Worm (Caenorhabditis elegans) whole organism, mixed stage, embryonic: ENCODE data around the gene C44H4.6.

Experiments
- M03D4.4 ChIP-seq: sonication (generic microtip); optimal IDR thresholded peaks from 2 replicates; lab custom pipeline; 2017; ENCODE audit warnings: mild to moderate bottlenecking, missing genetic modification characterization, missing compliant biosample characterization
- bed-3 ChIP-seq: fragments of 200-800 bp; sonication (Bioruptor generic); optimal IDR thresholded peaks from 3 replicates; lab custom pipeline; 2018; ENCODE audit warnings: mild to moderate bottlenecking, missing genetic modification characterization, moderate library complexity, missing compliant biosample characterization
- blmp-1 ChIP-seq: fragments of 150-350 bp; optimal IDR thresholded peaks from 2 replicates; lab custom pipeline; 2014; ENCODE audit warnings: missing biosample characterization, missing genetic modification characterization
- ceh-39 ChIP-seq: fragments of 150-350 bp; optimal IDR thresholded peaks from 2 replicates; lab custom pipeline; 2014; ENCODE audit warnings: missing biosample characterization, missing genetic modification characterization
- ceh-43 ChIP-seq: fragments of 200-800 bp; sonication (Bioruptor generic); optimal IDR thresholded peaks from 2 replicates; lab custom pipeline; 2018; ENCODE audit warnings: mild to moderate bottlenecking, missing genetic modification characterization, moderate library complexity, missing compliant biosample characterization
- ceh-83 ChIP-seq: fragments of 200-800 bp; sonication (Bioruptor generic); optimal IDR thresholded peaks from 2 replicates; lab custom pipeline; 2018; ENCODE audit warnings: mild to moderate bottlenecking, missing genetic modification characterization, missing compliant biosample characterization
- ces-1 ChIP-seq: fragments of 150-350 bp; optimal IDR thresholded peaks from 2 replicates; lab custom pipeline; 2014; ENCODE audit warnings: missing biosample characterization, missing genetic modification reagents, missing genetic modification characterization
- cnd-1 ChIP-seq: fragments of 200-800 bp; sonication (Bioruptor generic); optimal IDR thresholded peaks from 2 replicates; lab custom pipeline; 2018; ENCODE audit warnings: mild to moderate bottlenecking, missing genetic modification characterization, missing compliant biosample characterization
- drap-1 ChIP-seq: fragments of 200-800 bp; sonication (Bioruptor generic); optimal IDR thresholded peaks from 3 replicates; lab custom pipeline; 2018; ENCODE audit warnings: mild to moderate bottlenecking, missing genetic modification characterization, missing compliant biosample characterization
- elt-1 ChIP-seq: sonication (generic microtip); optimal IDR thresholded peaks from 2 replicates; lab custom pipeline; 2017; ENCODE audit warnings: missing genetic modification characterization, mild to moderate bottlenecking, missing compliant biosample characterization, antibody characterized with exemption, moderate library complexity, borderline replicate concordance; ENCODE audit not compliant: insufficient read depth
- elt-3 ChIP-seq: fragments of 150-350 bp; optimal IDR thresholded peaks from 2 replicates; lab custom pipeline; 2014; ENCODE audit warnings: missing biosample characterization, missing genetic modification characterization
- flh-1 ChIP-seq: fragments of 200-800 bp; sonication (Bioruptor generic); optimal IDR thresholded peaks from 2 replicates; lab custom pipeline; 2018; ENCODE audit warnings: mild to moderate bottlenecking, missing genetic modification characterization, moderate library complexity, missing compliant biosample characterization
- hlh-1 ChIP-seq: fragments of 150-350 bp; optimal IDR thresholded peaks from 2 replicates; lab custom pipeline; 2014; ENCODE audit warnings: missing biosample characterization, missing genetic modification reagents, missing genetic modification characterization
- lin-32 ChIP-seq: fragments of 200-800 bp; sonication (Bioruptor generic); optimal IDR thresholded peaks from 2 replicates; lab custom pipeline; 2018; ENCODE audit warnings: mild to moderate bottlenecking, missing genetic modification characterization, missing compliant biosample characterization
- lsy-2 ChIP-seq: fragments of 150-350 bp; optimal IDR thresholded peaks from 2 replicates; lab custom pipeline; 2014; ENCODE audit warnings: missing biosample characterization, missing genetic modification characterization
- mab-5 ChIP-seq: fragments of 150-350 bp; optimal IDR thresholded peaks from 2 replicates; lab custom pipeline; 2014; ENCODE audit warnings: missing biosample characterization, missing genetic modification characterization
- mep-1 ChIP-seq: fragments of 150-350 bp; optimal IDR thresholded peaks from 2 replicates; lab custom pipeline; 2017; ENCODE audit warnings: missing biosample characterization, missing genetic modification reagents, missing genetic modification characterization, inconsistent platforms
- nhr-12 ChIP-seq: fragments of 150-350 bp; optimal IDR thresholded peaks from 2 replicates; lab custom pipeline; 2014; ENCODE audit warnings: missing biosample characterization, missing genetic modification characterization
- nhr-2 ChIP-seq: fragments of 150-350 bp; optimal IDR thresholded peaks from 2 replicates; lab custom pipeline; 2014; ENCODE audit warnings: missing biosample characterization, missing genetic modification characterization
- nhr-237 ChIP-seq: fragments of 150-350 bp; optimal IDR thresholded peaks from 2 replicates; lab custom pipeline; 2014; ENCODE audit warnings: missing biosample characterization, missing genetic modification characterization
- nhr-28 ChIP-seq: fragments of 150-350 bp; optimal IDR thresholded peaks from 2 replicates; lab custom pipeline; 2014; ENCODE audit warnings: missing biosample characterization, missing genetic modification characterization
- nhr-76 ChIP-seq: sonication (generic microtip); optimal IDR thresholded peaks from 2 replicates; lab custom pipeline; 2017; ENCODE audit warnings: missing biosample characterization, missing genetic modification characterization
- sem-2 ChIP-seq: fragments of 200-800 bp; sonication (Bioruptor generic); optimal IDR thresholded peaks from 2 replicates; lab custom pipeline; 2018; ENCODE audit warnings: mild to moderate bottlenecking, missing genetic modification characterization, missing compliant biosample characterization
- snpc-4 ChIP-seq: fragments of 150-350 bp; optimal IDR thresholded peaks from 2 replicates; lab custom pipeline; 2014; ENCODE audit warnings: missing biosample characterization, missing genetic modification characterization
- sptf-1 ChIP-seq: sonication (generic microtip); optimal IDR thresholded peaks from 2 replicates; lab custom pipeline; 2017; ENCODE audit warnings: mild to moderate bottlenecking, missing genetic modification characterization, moderate library complexity, missing compliant biosample characterization
- unc-120 ChIP-seq: sonication (generic microtip); optimal IDR thresholded peaks from 2 replicates; lab custom pipeline; 2017; ENCODE audit warnings: missing genetic modification characterization, missing compliant biosample characterization; ENCODE audit not compliant: poor library complexity, severe bottlenecking
- unc-39 ChIP-seq: fragments of 150-350 bp; optimal IDR thresholded peaks from 2 replicates; lab custom pipeline; 2014; ENCODE audit warnings: missing biosample characterization, missing genetic modification characterization
- unc-62 ChIP-seq: fragments of 150-350 bp; optimal IDR thresholded peaks from 2 replicates; lab custom pipeline; 2014; ENCODE audit warnings: missing biosample characterization, missing genetic modification reagents, missing genetic modification characterization
- zip-8 ChIP-seq: fragments of 150-350 bp; optimal IDR thresholded peaks from 2 replicates; lab custom pipeline; 2014; ENCODE audit warnings: missing biosample characterization, missing genetic modification characterization
- ztf-11 ChIP-seq: fragments of 150-350 bp; optimal IDR thresholded peaks from 2 replicates; lab custom pipeline; 2014; ENCODE audit warnings: missing biosample characterization, missing genetic modification characterization

Gene C44H4.6

DNA sequence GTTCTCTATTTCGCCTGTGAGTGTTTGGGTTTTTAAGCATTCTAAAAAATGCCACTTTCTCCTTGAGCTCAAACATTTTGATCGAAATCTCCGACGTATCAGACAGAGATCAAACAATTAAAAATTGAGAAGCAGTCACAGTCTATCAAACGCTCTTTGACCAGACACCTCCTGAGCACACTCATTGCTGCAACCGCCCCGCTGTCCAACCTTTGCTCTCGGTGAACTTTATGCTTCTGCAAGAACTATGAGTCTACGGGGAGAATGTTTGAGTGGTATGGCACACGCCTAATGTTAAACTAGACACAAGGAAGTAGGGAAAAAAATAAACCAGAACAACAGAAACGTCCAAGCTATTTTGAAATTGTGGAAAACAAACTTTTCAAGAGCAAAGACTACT is 33.9 kb downstream of the C44H4.6 start:
- no peak for TF ChIP-seq zip-8 (tag; lab: Kevin White, UChicago)
- no peak for TF ChIP-seq mep-1 (tag; lab: Kevin White, UChicago)
- no peak for TF ChIP-seq ceh-43 (GFP tag; lab: Kevin White, UChicago)
- no peak for TF ChIP-seq flh-1 (GFP tag; lab: Kevin White, UChicago)
- no peak for TF ChIP-seq bed-3
- no peak for TF ChIP-seq nhr-28
- TF ChIP-seq nhr-2 (tag; lab: Kevin White, UChicago), result no peak
- no peak for TF ChIP-seq nhr-237 (tag; lab: Kevin White, UChicago)
- no peak for TF ChIP-seq cnd-1 (tag; lab: Kevin White, UChicago)
- TF ChIP-seq sem-2 (GFP tag; lab: Kevin White, UChicago), result no peak
- TF ChIP-seq M03D4.4 (tag; lab: Kevin White, UChicago), result no peak
- no peak for TF ChIP-seq drap-1 (GFP tag; lab: Kevin White, UChicago)
- TF ChIP-seq lin-32 (GFP tag; lab: Kevin White, UChicago), result no peak
- no peak for TF ChIP-seq ces-1 (GFP tag; lab: Kevin White, UChicago)

DNA sequence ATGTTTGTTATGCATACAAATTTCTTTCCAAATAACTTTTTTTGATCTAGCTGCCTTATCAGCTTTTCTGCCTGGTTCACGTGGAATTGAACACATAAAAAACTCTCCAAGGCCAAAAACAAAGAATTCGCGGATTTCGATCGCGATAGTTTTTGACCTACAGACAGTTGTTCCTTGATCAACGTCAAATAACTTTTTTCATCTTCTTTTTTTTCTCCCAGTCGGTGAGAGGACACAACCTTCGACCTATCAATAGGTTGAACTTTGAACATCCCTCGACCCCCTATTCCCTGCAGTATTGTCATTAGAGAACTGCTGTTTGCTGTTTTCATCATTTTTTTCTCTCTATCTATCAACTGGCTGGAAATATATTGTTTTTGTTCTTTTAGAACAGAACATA is 35.3 kb downstream of the C44H4.6 start:
- TF ChIP-seq cnd-1 (tag; lab: Kevin White, UChicago), result no peak
- TF ChIP-seq ceh-43 (GFP tag; lab: Kevin White, UChicago), result no peak
- no peak for TF ChIP-seq hlh-1 (tag; lab: Kevin White, UChicago)
- no peak for TF ChIP-seq nhr-76 (tag; lab: Kevin White, UChicago)
- TF ChIP-seq ceh-83 (GFP tag; lab: Kevin White, UChicago), result no peak
- no peak for TF ChIP-seq snpc-4 (tag; lab: Kevin White, UChicago)
- TF ChIP-seq ztf-11 (tag; lab: Kevin White, UChicago), result no peak
- no peak for TF ChIP-seq flh-1 (GFP tag; lab: Kevin White, UChicago)
- TF ChIP-seq lin-32 (GFP tag; lab: Kevin White, UChicago), result no peak
- TF ChIP-seq sptf-1, result no peak
- TF ChIP-seq mep-1 (tag; lab: Kevin White, UChicago), result no peak
- TF ChIP-seq nhr-28, result no peak
- TF ChIP-seq sem-2 (GFP tag; lab: Kevin White, UChicago), result no peak
- TF ChIP-seq zip-8 (tag; lab: Kevin White, UChicago), result no peak
- no peak for TF ChIP-seq elt-1 (tag; lab: Kevin White, UChicago)
- TF ChIP-seq mab-5 (tag; lab: Kevin White, UChicago), result no peak

DNA sequence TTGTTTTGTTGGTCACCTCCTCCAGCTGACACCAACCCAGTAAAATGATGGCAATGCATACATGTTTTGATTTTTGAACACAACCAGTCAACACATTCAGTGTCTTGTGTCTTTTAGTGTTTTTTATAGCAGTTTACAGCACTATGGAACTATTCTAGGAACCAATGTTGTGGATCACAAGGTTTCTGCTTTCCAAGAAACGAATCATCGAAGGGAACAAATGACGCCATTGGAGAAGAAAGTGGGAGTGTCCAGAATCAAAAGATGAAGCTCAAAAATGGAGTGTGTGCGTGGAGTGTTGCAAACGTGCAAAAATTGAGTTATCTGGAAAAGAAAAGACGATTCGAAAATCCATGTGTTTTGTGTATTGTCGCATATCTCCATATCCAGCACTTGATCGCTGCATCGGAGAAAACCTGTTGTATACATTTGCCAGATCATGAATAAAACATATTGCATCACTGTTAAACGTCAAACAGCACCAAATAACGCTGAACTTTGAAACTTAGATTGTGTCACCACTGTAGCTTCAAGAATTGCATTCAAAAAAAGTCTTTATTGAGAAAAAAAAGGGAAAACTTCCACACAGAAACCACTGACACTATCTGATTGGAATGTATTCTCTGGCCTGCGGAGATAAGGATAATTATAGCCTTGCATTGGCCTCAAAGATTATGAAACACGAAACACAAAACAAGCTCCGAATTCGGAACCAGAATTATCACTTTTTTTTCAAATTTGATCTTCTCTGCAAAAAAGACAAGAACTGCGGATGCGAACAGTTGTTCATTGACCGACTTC is 36.7 kb downstream of the C44H4.6 start:
- TF ChIP-seq ceh-39 (tag; lab: Kevin White, UChicago) (no peak), blmp-1 (tag; lab: Kevin White, UChicago) (no peak), mab-5 (tag; lab: Kevin White, UChicago) (no peak), hlh-1 (tag; lab: Kevin White, UChicago) (peak; percentile 48), snpc-4 (tag; lab: Kevin White, UChicago) (no peak), ceh-83 (GFP tag; lab: Kevin White, UChicago) (no peak), elt-3 (tag; lab: Kevin White, UChicago) (no peak), nhr-28 (no peak), M03D4.4 (tag; lab: Kevin White, UChicago) (no peak), unc-62 (GFP tag; lab: Kevin White, UChicago) (peak; percentile 53), elt-1 (tag; lab: Kevin White, UChicago) (peak; percentile 87), lin-32 (GFP tag; lab: Kevin White, UChicago) (no peak), mep-1 (tag; lab: Kevin White, UChicago) (no peak), drap-1 (GFP tag; lab: Kevin White, UChicago) (no peak)

DNA sequence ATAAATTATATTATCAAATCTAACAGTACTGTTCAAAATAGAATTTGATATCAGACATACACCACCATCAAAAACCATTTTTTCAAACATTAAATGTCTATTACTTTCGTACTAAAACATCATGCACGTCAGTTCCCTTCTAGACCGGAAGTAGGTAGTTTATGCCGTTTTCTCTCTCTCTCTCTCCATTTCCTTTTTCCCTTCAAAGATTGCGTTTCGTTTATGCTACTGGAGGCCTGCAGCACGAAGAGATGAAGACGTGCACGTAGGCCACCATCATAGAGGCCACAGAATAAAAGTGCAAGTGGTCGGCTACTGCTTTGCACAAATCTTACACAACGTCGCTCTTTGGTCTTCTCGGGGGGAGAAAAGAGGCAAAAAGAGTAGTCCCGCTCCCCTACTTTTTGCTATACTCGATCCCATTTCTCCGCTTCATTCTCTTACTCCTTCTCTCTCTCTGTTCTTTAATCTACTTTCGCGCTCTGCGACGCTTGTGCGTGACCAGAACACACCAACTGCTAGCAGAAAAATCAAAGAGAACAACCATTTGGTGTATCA is 37.6 kb downstream of the C44H4.6 start:
- peak; percentile 5 for TF ChIP-seq nhr-237 (tag; lab: Kevin White, UChicago)
- no peak for TF ChIP-seq bed-3
- peak; percentile 9 for TF ChIP-seq drap-1 (GFP tag; lab: Kevin White, UChicago)
- peak; percentile 80 for TF ChIP-seq hlh-1 (tag; lab: Kevin White, UChicago)
- peak; percentile 38 for TF ChIP-seq M03D4.4 (tag; lab: Kevin White, UChicago)
- TF ChIP-seq ztf-11 (tag; lab: Kevin White, UChicago), result no peak
- peak; percentile 59 for TF ChIP-seq unc-120
- TF ChIP-seq unc-62 (GFP tag; lab: Kevin White, UChicago), result peak; percentile 11
- TF ChIP-seq unc-39 (tag; lab: Kevin White, UChicago), result no peak
- TF ChIP-seq elt-3 (tag; lab: Kevin White, UChicago), result no peak
- TF ChIP-seq ceh-43 (GFP tag; lab: Kevin White, UChicago), result no peak
- no peak for TF ChIP-seq nhr-12 (tag; lab: Kevin White, UChicago)
- TF ChIP-seq ceh-83 (GFP tag; lab: Kevin White, UChicago), result no peak
- TF ChIP-seq blmp-1 (tag; lab: Kevin White, UChicago), result no peak
- TF ChIP-seq ces-1 (GFP tag; lab: Kevin White, UChicago), result peak; percentile 64
- TF ChIP-seq lsy-2, result peak; percentile 1
